Worm (Caenorhabditis elegans) whole organism, L4/young adult: ENCODE results near the gene M110.7.

ENCODE experiments used
- W03F9.2 ChIP-seq: fragments of 150-350 bp; optimal IDR thresholded peaks from 2 replicates; lab custom pipeline; 2014; ENCODE audit warnings: missing biosample characterization, missing genetic modification characterization
- dao-5 ChIP-seq: sonication (generic microtip); optimal IDR thresholded peaks from 2 replicates; lab custom pipeline; 2016; ENCODE audit warnings: missing genotype, missing genetic modification characterization, moderate library complexity, missing compliant biosample characterization
- him-1 ChIP-seq: sonication (generic microtip); optimal IDR thresholded peaks from 2 replicates; lab custom pipeline; 2016; ENCODE audit warnings: missing genotype, missing genetic modification reagents, missing genetic modification characterization, missing compliant biosample characterization

DNA sequence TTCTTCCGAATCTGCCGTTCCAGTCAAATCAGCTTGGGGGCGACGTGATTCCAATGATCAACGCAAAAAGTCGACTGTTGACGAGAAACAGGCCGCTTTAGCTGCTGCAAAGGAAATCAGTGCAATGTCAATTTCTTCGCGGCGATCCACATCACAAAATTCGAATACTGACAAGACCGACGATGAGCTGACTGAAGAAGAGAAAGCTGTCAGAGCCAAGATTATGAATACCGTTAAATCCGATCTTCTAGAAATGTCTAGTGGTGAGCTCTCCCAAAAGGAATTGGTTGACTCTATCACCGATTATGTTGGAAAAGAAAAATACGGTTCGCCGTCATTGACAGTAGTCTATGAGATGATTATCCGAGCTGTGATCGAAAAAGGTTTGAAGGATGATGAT lies 12.3 kb upstream of the M110.7 start:
- TF ChIP-seq dao-5 (tag; lab: Kevin White, UChicago) (no peak), him-1 (tag; lab: Kevin White, UChicago) (no peak), W03F9.2 (tag; lab: Kevin White, UChicago) (no peak)
